Fruit fly (Drosophila melanogaster) whole organism, embryonic: ENCODE measurements around the gene CG6178.

Experiments
- Aef1 ChIP-seq: fragments of 200-800 bp; sonication (Bioruptor generic); IDR thresholded peaks from 3 replicates; pipeline ENCODE4 v1.3.6; 2022; ENCODE audit warnings: missing biosample characterization, missing genetic modification characterization
- Bgb ChIP-seq: fragments of 200-800 bp; sonication (Bioruptor generic); IDR thresholded peaks from 2 replicates; pipeline ENCODE4 v1.3.6; 2022; ENCODE audit warnings: missing biosample characterization, missing genetic modification characterization; ENCODE audit not compliant: partially characterized antibody
- BtbVII ChIP-seq: fragments of 200-800 bp; sonication (Bioruptor generic); optimal IDR thresholded peaks from 3 replicates; lab custom pipeline; 2017; ENCODE audit warnings: missing biosample characterization, mild to moderate bottlenecking, missing genetic modification characterization
- CG10321 ChIP-seq: fragments of 200-800 bp; sonication (Bioruptor generic); IDR thresholded peaks from 2 replicates; pipeline ENCODE4 v1.3.6; 2022; ENCODE audit warnings: missing biosample characterization, missing genetic modification characterization
- CG10366 ChIP-seq: fragments of 200-800 bp; sonication (Bioruptor generic); IDR thresholded peaks from 2 replicates; pipeline ENCODE4 v1.3.6; 2022; ENCODE audit warnings: missing biosample characterization, missing genetic modification characterization
- CG11398 ChIP-seq: fragments of 200-800 bp; sonication (Bioruptor generic); optimal IDR thresholded peaks from 2 replicates; lab custom pipeline; 2016; ENCODE audit warnings: missing biosample characterization, missing genetic modification characterization
- CG11723 ChIP-seq: fragments of 200-800 bp; sonication (Bioruptor generic); optimal IDR thresholded peaks from 2 replicates; lab custom pipeline; 2017; ENCODE audit warnings: missing biosample characterization, mild to moderate bottlenecking, missing genetic modification characterization
- CG12236 ChIP-seq: fragments of 200-800 bp; sonication (Bioruptor generic); optimal IDR thresholded peaks from 2 replicates; lab custom pipeline; 2016; ENCODE audit warnings: missing biosample characterization, missing genetic modification characterization
- CG14050 ChIP-seq: fragments of 200-800 bp; sonication (Bioruptor generic); IDR thresholded peaks from 3 replicates; pipeline ENCODE4 v1.3.6; 2022; ENCODE audit warnings: missing biosample characterization, missing genetic modification characterization
- CG1647 ChIP-seq: fragments of 200-800 bp; sonication (Bioruptor generic); optimal IDR thresholded peaks from 3 replicates; lab custom pipeline; 2016; ENCODE audit warnings: missing biosample characterization, missing genetic modification characterization
- CG17385 ChIP-seq: fragments of 200-800 bp; sonication (Bioruptor generic); optimal IDR thresholded peaks from 3 replicates; lab custom pipeline; 2018; ENCODE audit warnings: missing biosample characterization, mild to moderate bottlenecking, missing genetic modification characterization
- CG17612 ChIP-seq: fragments of 200-800 bp; sonication (Bioruptor generic); IDR thresholded peaks from 2 replicates; pipeline ENCODE4 v1.3.6; 2022; ENCODE audit warnings: missing biosample characterization, missing genetic modification characterization
- CG2202 ChIP-seq: fragments of 200-800 bp; sonication (Bioruptor generic); optimal IDR thresholded peaks from 2 replicates; lab custom pipeline; 2018; ENCODE audit warnings: missing biosample characterization, mild to moderate bottlenecking, missing genetic modification characterization
- CG2678 ChIP-seq: fragments of 200-800 bp; sonication (Bioruptor generic); optimal IDR thresholded peaks from 3 replicates; lab custom pipeline; 2019; ENCODE audit warnings: missing biosample characterization, mild to moderate bottlenecking, missing genetic modification characterization, moderate library complexity
- CG31365 ChIP-seq: fragments of 200-800 bp; sonication (Bioruptor generic); optimal IDR thresholded peaks from 2 replicates; lab custom pipeline; 2018; ENCODE audit warnings: missing biosample characterization, mild to moderate bottlenecking, missing genetic modification characterization
- CG3281 ChIP-seq: fragments of 200-800 bp; sonication (Bioruptor generic); optimal IDR thresholded peaks from 3 replicates; lab custom pipeline; 2017; ENCODE audit warnings: missing biosample characterization, mild to moderate bottlenecking, missing genetic modification characterization
- CG3407 ChIP-seq: fragments of 200-800 bp; sonication (Bioruptor generic); optimal IDR thresholded peaks from 2 replicates; lab custom pipeline; 2018; ENCODE audit warnings: missing biosample characterization, mild to moderate bottlenecking, missing genetic modification characterization
- CG3995 ChIP-seq: fragments of 200-800 bp; sonication (Bioruptor generic); optimal IDR thresholded peaks from 3 replicates; lab custom pipeline; 2016; ENCODE audit warnings: missing biosample characterization, missing genetic modification characterization
- CG43689 ChIP-seq: fragments of 200-800 bp; sonication (Bioruptor generic); IDR thresholded peaks from 2 replicates; pipeline ENCODE4 v1.3.6; 2022; ENCODE audit warnings: missing biosample characterization, missing genetic modification characterization
- CG4820 ChIP-seq: fragments of 200-800 bp; sonication (Bioruptor generic); optimal IDR thresholded peaks from 3 replicates; lab custom pipeline; 2016; ENCODE audit warnings: missing biosample characterization, missing genetic modification characterization
- CG7963 ChIP-seq: fragments of 200-800 bp; sonication (Bioruptor generic); IDR thresholded peaks from 3 replicates; pipeline ENCODE4 v1.3.6; 2022; ENCODE audit warnings: missing biosample characterization, missing genetic modification characterization; ENCODE audit not compliant: partially characterized antibody
- CG9215 ChIP-seq: fragments of 200-800 bp; sonication (Bioruptor generic); IDR thresholded peaks from 2 replicates; pipeline ENCODE4 v1.3.6; 2022; ENCODE audit warnings: missing biosample characterization, missing genetic modification characterization
- CG9437 ChIP-seq: fragments of 200-800 bp; sonication (Bioruptor generic); optimal IDR thresholded peaks from 2 replicates; lab custom pipeline; 2018; ENCODE audit warnings: missing biosample characterization, mild to moderate bottlenecking, missing genetic modification characterization
- Dip2 ChIP-seq: fragments of 200-800 bp; sonication (Bioruptor generic); IDR thresholded peaks from 2 replicates; pipeline ENCODE4 v1.3.6; 2022; ENCODE audit warnings: missing biosample characterization, missing genetic modification characterization
- E2f2 ChIP-seq: fragments of 200-800 bp; sonication (Bioruptor generic); IDR thresholded peaks from 2 replicates; pipeline ENCODE4 v1.3.6; 2022; ENCODE audit warnings: missing biosample characterization, missing genetic modification characterization
- Ets65A ChIP-seq: fragments of 200-800 bp; sonication (Bioruptor generic); peaks from one replicate; lab custom pipeline; 2016; ENCODE audit warnings: missing biosample characterization, missing genetic modification characterization
- H15 ChIP-seq: fragments of 200-800 bp; sonication (Bioruptor generic); IDR thresholded peaks from 3 replicates; pipeline ENCODE4 v1.3.6; 2022; ENCODE audit warnings: missing biosample characterization, missing genetic modification characterization
- Hr78 ChIP-seq, 2 experiments: fragments of 200-800 bp in 1 of 2; fragments of >200 bp in 1 of 2; sonication (Bioruptor generic) in 1 of 2; optimal IDR thresholded peaks; 2 replicates each; lab custom pipeline; 2017 to 2019; ENCODE audit warnings: missing biosample characterization in 2 of 2, missing genetic modification characterization in 2 of 2, mild to moderate bottlenecking in 1 of 2, moderate library complexity in 1 of 2
- MESR4 ChIP-seq: fragments of 200-800 bp; sonication (Bioruptor generic); optimal IDR thresholded peaks from 2 replicates; lab custom pipeline; 2018; ENCODE audit warnings: missing biosample characterization, mild to moderate bottlenecking, missing genetic modification characterization, moderate library complexity
- Max ChIP-seq: fragments of 200-800 bp; sonication (Bioruptor generic); optimal IDR thresholded peaks from 2 replicates; lab custom pipeline; 2016; ENCODE audit warnings: missing biosample characterization, mild to moderate bottlenecking, missing genetic modification characterization
- Oaz ChIP-seq: fragments of 200-800 bp; sonication (Bioruptor generic); IDR thresholded peaks from 2 replicates; pipeline ENCODE4 v1.3.6; 2022; ENCODE audit warnings: missing biosample characterization, missing genetic modification characterization
- Poxn ChIP-seq: fragments of 200-800 bp; sonication (Bioruptor generic); IDR thresholded peaks from 2 replicates; pipeline ENCODE4 v1.3.6; 2022; ENCODE audit warnings: missing biosample characterization, missing genetic modification characterization
- Sox100B ChIP-seq: fragments of 200-800 bp; sonication (Bioruptor generic); optimal IDR thresholded peaks from 3 replicates; lab custom pipeline; 2018; ENCODE audit warnings: missing biosample characterization, mild to moderate bottlenecking, missing genetic modification characterization
- al ChIP-seq: fragments of 200-800 bp; sonication (Bioruptor generic); IDR thresholded peaks from 2 replicates; pipeline ENCODE4 v1.3.6; 2022; ENCODE audit warnings: missing biosample characterization, missing genetic modification characterization
- ara ChIP-seq: fragments of 200-800 bp; sonication (Bioruptor generic); IDR thresholded peaks from 2 replicates; pipeline ENCODE4 v1.3.6; 2022; ENCODE audit warnings: missing biosample characterization, missing genetic modification characterization
- bcd ChIP-seq: fragments of 200-800 bp; sonication (Bioruptor generic); optimal IDR thresholded peaks from 2 replicates; lab custom pipeline; 2017; ENCODE audit warnings: missing biosample characterization, mild to moderate bottlenecking, missing genetic modification characterization
- dati ChIP-seq: fragments of 200-800 bp; sonication (Bioruptor generic); IDR thresholded peaks from 2 replicates; pipeline ENCODE4 v1.3.6; 2022; ENCODE audit warnings: missing biosample characterization, missing genetic modification characterization
- ewg ChIP-seq: fragments of 200-800 bp; sonication (Bioruptor generic); optimal IDR thresholded peaks from 3 replicates; lab custom pipeline; 2017; ENCODE audit warnings: mild to moderate bottlenecking, missing biosample characterization, missing genetic modification reagents, missing genetic modification characterization
- gcm2 ChIP-seq: fragments of 200-800 bp; sonication (Bioruptor generic); optimal IDR thresholded peaks from 2 replicates; lab custom pipeline; 2016; ENCODE audit warnings: missing biosample characterization, missing genetic modification characterization
- grau ChIP-seq: fragments of 200-800 bp; optimal IDR thresholded peaks from 3 replicates; lab custom pipeline; 2019; ENCODE audit warnings: missing biosample characterization, mild to moderate bottlenecking, missing genetic modification characterization, moderate library complexity
- h ChIP-seq: fragments of >200 bp; optimal IDR thresholded peaks from 2 replicates; lab custom pipeline; 2017
- mld ChIP-seq: fragments of 200-800 bp; sonication (Bioruptor generic); IDR thresholded peaks from 3 replicates; pipeline ENCODE4 v1.3.6; 2022; ENCODE audit warnings: missing biosample characterization, missing genetic modification characterization; ENCODE audit not compliant: partially characterized antibody
- p53 ChIP-seq: fragments of 200-800 bp; sonication (Bioruptor generic); optimal IDR thresholded peaks from 2 replicates; lab custom pipeline; 2016; ENCODE audit warnings: missing biosample characterization, missing genetic modification characterization
- pan ChIP-seq, 4 experiments: fragments of >200 bp in 3 of 4; fragments of 200-800 bp in 1 of 4; sonication (Bioruptor generic) in 1 of 4; optimal IDR thresholded peaks in 3 of 4; IDR thresholded peaks in 1 of 4; 2 replicates each; pipeline versions ENCODE4 v1.3.6 to Lab custom; 2017 to 2022; ENCODE audit warnings: missing biosample characterization in 2 of 4, missing genetic modification characterization in 2 of 4, mixed read lengths in 1 of 4
- pfk ChIP-seq: fragments of 200-800 bp; sonication (Bioruptor generic); optimal IDR thresholded peaks from 2 replicates; lab custom pipeline; 2018; ENCODE audit warnings: missing biosample characterization, mild to moderate bottlenecking, missing genetic modification characterization, moderate library complexity
- psq ChIP-seq: fragments of 200-800 bp; sonication (Bioruptor generic); optimal IDR thresholded peaks from 2 replicates; lab custom pipeline; 2017; ENCODE audit warnings: missing biosample characterization, missing genetic modification characterization
- rib ChIP-seq: fragments of 200-800 bp; sonication (Bioruptor generic); IDR thresholded peaks from 2 replicates; pipeline ENCODE4 v1.3.6; 2022; ENCODE audit warnings: missing biosample characterization, missing genetic modification characterization
- shn ChIP-seq: fragments of 200-800 bp; sonication (Bioruptor generic); optimal IDR thresholded peaks from 3 replicates; lab custom pipeline; 2016; ENCODE audit warnings: missing biosample characterization, missing genetic modification characterization
- slou ChIP-seq: fragments of 200-800 bp; sonication (Bioruptor generic); optimal IDR thresholded peaks from 3 replicates; lab custom pipeline; 2016; ENCODE audit warnings: missing biosample characterization, missing genetic modification characterization
- stwl ChIP-seq: fragments of 200-800 bp; sonication (Bioruptor generic); optimal IDR thresholded peaks from 3 replicates; lab custom pipeline; 2018; ENCODE audit warnings: missing biosample characterization, mild to moderate bottlenecking, missing genetic modification characterization, moderate library complexity
- usp ChIP-seq: fragments of >200 bp; optimal IDR thresholded peaks from 2 replicates; lab custom pipeline; 2017; ENCODE audit warnings: missing biosample characterization, missing genetic modification characterization
- yki ChIP-seq: fragments of >200 bp; optimal IDR thresholded peaks from 3 replicates; lab custom pipeline; 2018

The CG6178 gene

dm6 chr3R:24106059-24106631, 46.0 kb upstream of the CG6178 start (continued):
- TF ChIP-seq stwl, result peak; percentile 62
- TF ChIP-seq CG10366, result no peak
- no peak for TF ChIP-seq CG43689 (GFP tag; lab: Robert Waterston, UW)
- TF ChIP-seq grau (tag; lab: Kevin White, UChicago), result peak; percentile 37
- no peak for TF ChIP-seq al (GFP tag; lab: Robert Waterston, UW)
- TF ChIP-seq gcm2 (GFP tag; lab: Kevin White, UChicago), result no peak
- TF ChIP-seq Ets65A (GFP tag; lab: Kevin White, UChicago), result no peak
- TF ChIP-seq MESR4 (GFP tag; lab: Kevin White, UChicago), result peak; percentile 36
- peak; percentile 53 for TF ChIP-seq CG4820 (GFP tag; lab: Kevin White, UChicago)
- no peak for TF ChIP-seq CG7963 (GFP tag; lab: Robert Waterston, UW)
- TF ChIP-seq Oaz (GFP tag; lab: Robert Waterston, UW), result no peak
- TF ChIP-seq Aef1, result no peak
- peak; percentile 84 for TF ChIP-seq ewg (GFP tag; lab: Kevin White, UChicago)
- no peak for TF ChIP-seq h (lab: Kevin White, UChicago)
- TF ChIP-seq shn (GFP tag; lab: Kevin White, UChicago), result no peak
- no peak for TF ChIP-seq H15 (GFP tag; lab: Robert Waterston, UW)
- peak; percentile 24 for TF ChIP-seq Sox100B (GFP tag; lab: Kevin White, UChicago)
- no peak for TF ChIP-seq CG12236 (GFP tag; lab: Kevin White, UChicago)
- TF ChIP-seq CG9215 (GFP tag; lab: Robert Waterston, UW), result no peak
- TF ChIP-seq CG14050 (GFP tag; lab: Robert Waterston, UW), result no peak
- TF ChIP-seq CG10321, result no peak
- TF ChIP-seq CG31365 (tag; lab: Kevin White, UChicago), result peak; percentile 36
- TF ChIP-seq CG2202 (tag; lab: Kevin White, UChicago), result no peak
- no peak for TF ChIP-seq ara (GFP tag; lab: Robert Waterston, UW)
- no peak for TF ChIP-seq usp
- no peak for TF ChIP-seq Poxn (GFP tag; lab: Robert Waterston, UW)
- peak; percentile 75 for TF ChIP-seq CG17385 (GFP tag; lab: Kevin White, UChicago)
- peak; percentile 56 for TF ChIP-seq CG3995
- TF ChIP-seq CG9437 (GFP tag; lab: Kevin White, UChicago), result peak; percentile 96
- TF ChIP-seq CG3407 (GFP tag; lab: Kevin White, UChicago), result no peak
- no peak for TF ChIP-seq CG1647 (GFP tag; lab: Kevin White, UChicago)
- no peak for TF ChIP-seq slou
- TF ChIP-seq pan (optimal IDR thresholded peaks at IDR 0.05; lab: Kevin White, UChicago), result no peak
- TF ChIP-seq pan (GFP tag; optimal IDR thresholded peaks at IDR 0.05 in 1 of 2, IDR thresholded peaks at IDR 0.05 in 1 of 2), result no peak
- no peak for TF ChIP-seq Dip2 (GFP tag; lab: Robert Waterston, UW)
- no peak for TF ChIP-seq Bgb (GFP tag; lab: Robert Waterston, UW)
- peak; percentile 2 for TF ChIP-seq p53 (GFP tag; lab: Kevin White, UChicago)
- TF ChIP-seq Hr78 (GFP tag; optimal IDR thresholded peaks at IDR 0.05; lab: Kevin White, UChicago), result no peak
- TF ChIP-seq CG3281 (GFP tag; lab: Kevin White, UChicago), result peak; percentile 73
- no peak for TF ChIP-seq bcd
- peak; percentile 4 for TF ChIP-seq CG11723
- TF ChIP-seq CG2678, result peak; percentile 46
- TF ChIP-seq CG11398 (GFP tag; lab: Kevin White, UChicago), result no peak
- TF ChIP-seq rib (GFP tag; lab: Robert Waterston, UW), result no peak
- TF ChIP-seq dati (GFP tag; lab: Robert Waterston, UW), result no peak
- peak; percentile 41 for TF ChIP-seq Max
- TF ChIP-seq yki (lab: Kevin White, UChicago), result no peak
- no peak for TF ChIP-seq psq (GFP tag; lab: Kevin White, UChicago)
- no peak for TF ChIP-seq CG17612
- no peak for TF ChIP-seq pfk (GFP tag; lab: Kevin White, UChicago)
- TF ChIP-seq BtbVII, result peak; percentile 64
- no peak for TF ChIP-seq mld (GFP tag; lab: Robert Waterston, UW)
- no peak for TF ChIP-seq E2f2 (GFP tag; lab: Robert Waterston, UW)
